Fruit fly (Drosophila melanogaster) whole organism, adult: ENCODE measurements around the gene Polr1H.

Source experiments
- CG11617 ChIP-seq: fragments of 200-800 bp; sonication (Bioruptor generic); optimal IDR thresholded peaks from 2 replicates; lab custom pipeline; 2017; ENCODE audit warnings: mild to moderate bottlenecking, missing biosample characterization, missing genetic modification reagents, missing genetic modification characterization
- CG5204 ChIP-seq: fragments of 200-800 bp; sonication (Bioruptor generic); optimal IDR thresholded peaks from 2 replicates; lab custom pipeline; 2016; ENCODE audit warnings: missing biosample characterization, missing genetic modification characterization
- CG7101 ChIP-seq: fragments of 200-800 bp; sonication (Bioruptor generic); optimal IDR thresholded peaks from 2 replicates; lab custom pipeline; 2018; ENCODE audit warnings: missing biosample characterization, mild to moderate bottlenecking, missing genetic modification characterization, moderate library complexity
- Hr96 ChIP-seq: fragments of 200-800 bp; sonication (Bioruptor generic); optimal IDR thresholded peaks from 2 replicates; lab custom pipeline; 2016; ENCODE audit warnings: missing biosample characterization, missing genetic modification characterization
- bab1 ChIP-seq: fragments of 200-800 bp; sonication (Bioruptor generic); optimal IDR thresholded peaks from 3 replicates; lab custom pipeline; 2019; ENCODE audit warnings: missing biosample characterization, mild to moderate bottlenecking, missing genetic modification characterization, moderate library complexity
- cic ChIP-seq: fragments of 200-800 bp; sonication (Bioruptor generic); optimal IDR thresholded peaks from 2 replicates; lab custom pipeline; 2017; ENCODE audit warnings: missing biosample characterization, mild to moderate bottlenecking, missing genetic modification characterization, moderate library complexity
- ovo ChIP-seq: fragments of 200-800 bp; sonication (Bioruptor generic); optimal IDR thresholded peaks from 2 replicates; lab custom pipeline; 2016; ENCODE audit warnings: missing biosample characterization, missing genetic modification characterization

DNA sequence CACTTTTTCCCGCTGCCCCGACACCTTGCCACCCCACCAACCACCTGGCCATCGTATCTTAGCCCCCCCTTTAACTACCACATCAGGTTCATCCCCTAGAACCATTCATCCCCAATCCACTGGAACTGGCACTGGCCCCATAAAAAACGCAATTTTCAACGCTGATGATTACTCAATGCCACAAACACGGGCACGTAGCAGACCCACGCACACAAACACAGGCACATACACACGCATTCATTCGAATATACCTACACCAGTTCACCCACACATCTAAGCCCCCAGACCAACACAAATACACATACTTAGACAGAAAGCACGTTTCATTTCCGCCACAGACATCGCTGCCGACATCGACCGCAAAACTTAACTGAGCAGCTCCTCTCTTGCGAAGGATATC, 16.1 kb upstream of the Polr1H start:
- TF ChIP-seq cic (no peak), CG11617 (GFP tag; lab: Kevin White, UChicago) (no peak), CG7101 (tag; lab: Kevin White, UChicago) (no peak), bab1 (GFP tag; lab: Kevin White, UChicago) (no peak), CG5204 (GFP tag; lab: Kevin White, UChicago) (no peak), ovo (GFP tag; lab: Kevin White, UChicago) (no peak), Hr96 (no peak)
